Worm (Caenorhabditis elegans): ENCODE data around the gene Y49E10.25.
A peak's percentile ranks its signal among the peaks of the same experiment; 100 is the strongest.

Gene Y49E10.25

DNA sequence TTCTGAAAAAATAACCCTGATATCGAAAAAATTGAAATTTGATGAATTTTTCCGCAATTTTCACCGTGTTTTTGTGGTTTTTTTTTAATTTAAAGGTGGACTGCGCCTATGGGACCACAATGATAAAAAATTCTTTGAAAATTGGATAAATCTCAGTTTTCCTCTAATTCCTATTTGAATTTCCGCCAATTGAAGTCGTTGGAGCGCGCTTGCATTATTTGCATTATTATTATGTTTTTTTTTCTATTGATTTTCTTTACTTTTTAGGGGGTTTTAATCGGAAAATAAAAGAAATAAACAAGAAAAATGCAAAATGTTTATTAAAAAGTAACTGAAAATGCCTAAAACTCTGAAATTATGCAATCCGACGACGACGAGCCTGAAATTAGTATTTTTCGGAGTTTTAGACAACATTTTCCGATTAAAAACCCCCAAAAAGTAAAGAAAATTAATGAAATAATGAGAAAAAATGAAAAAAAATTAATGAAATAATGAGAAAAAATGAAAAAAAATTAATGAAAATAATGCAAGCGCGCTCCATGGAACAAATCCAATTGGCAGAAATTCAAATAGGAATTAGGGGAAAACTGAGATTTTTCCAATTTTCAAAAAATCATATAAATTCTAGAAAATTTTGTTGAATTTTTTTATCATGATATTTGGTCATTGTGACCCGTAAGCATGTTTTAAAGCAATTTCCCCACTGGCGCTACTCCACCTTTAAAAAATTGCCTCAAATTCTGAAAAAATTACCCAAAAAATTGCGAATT, 36.0 kb downstream of the Y49E10.25 start:
- TF ChIP-seq nhr-23 (tag; optimal IDR thresholded peaks at IDR 0.05): no peak
- peak; percentile 25 for TF ChIP-seq gmeb-1 (tag; optimal IDR thresholded peaks at IDR 0.05)
- TF ChIP-seq sma-9 (GFP tag; optimal IDR thresholded peaks at IDR 0.05): no peak
- TF ChIP-seq sma-9 (tag; optimal IDR thresholded peaks at IDR 0.05): no peak
- TF ChIP-seq ztf-4 (tag; optimal IDR thresholded peaks at IDR 0.05): peak; percentile 81

DNA sequence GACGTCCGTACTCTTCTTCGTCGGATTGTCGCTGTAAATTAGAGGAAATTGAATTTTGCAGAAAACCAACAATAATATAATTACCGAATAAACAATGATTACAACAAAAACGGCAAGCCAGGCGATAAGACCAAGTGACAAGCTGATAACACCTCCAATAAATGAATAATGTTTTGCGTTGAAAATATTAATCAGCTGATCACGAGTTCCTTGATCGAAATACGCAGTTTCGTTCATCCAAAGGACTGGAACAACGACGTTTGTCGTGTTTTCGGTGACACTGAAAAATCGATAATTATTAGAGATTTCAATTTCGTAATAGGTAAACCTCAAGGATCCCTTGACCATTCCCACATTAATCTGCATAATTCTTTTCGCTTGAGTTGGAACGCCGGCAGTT, 38.1 kb downstream of the Y49E10.25 start:
- TF ChIP-seq sma-3 (GFP tag; optimal IDR thresholded peaks at IDR 0.05) (no peak), alr-1 (tag; optimal IDR thresholded peaks at IDR 0.05) (no peak), fos-1 (tag; optimal IDR thresholded peaks at IDR 0.05) (peak; percentile 65), zag-1 (tag; optimal IDR thresholded peaks at IDR 0.05) (no peak)

DNA sequence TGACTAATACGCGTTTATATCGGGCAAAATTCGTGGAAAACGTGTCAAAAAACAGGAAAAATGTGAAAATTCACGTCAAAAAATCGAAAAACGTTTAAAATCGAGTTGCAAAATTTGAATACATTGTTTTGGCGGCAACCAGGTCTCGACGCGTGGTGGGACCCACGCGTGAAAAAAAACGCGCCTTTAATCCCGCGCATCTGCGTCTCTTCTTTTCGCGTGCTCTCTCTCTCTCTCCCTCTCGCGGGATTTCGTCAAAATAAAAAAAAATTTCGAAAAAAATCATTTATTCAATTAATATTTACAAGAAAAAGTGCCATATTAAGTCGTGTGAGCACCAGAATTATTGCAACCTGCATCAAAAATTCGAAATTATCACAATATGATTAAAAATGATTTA, 38.6 kb downstream of the Y49E10.25 start, which contains the start of gene ani-1:
ani-1 (minus strand) TSS at position 61 of the 400 bp plus-strand sequence.
- TF ChIP-seq lsy-2 (tag; optimal IDR thresholded peaks at IDR 0.05): peak; percentile 45 to 85
- no peak for TF ChIP-seq ceh-16 (tag; optimal IDR thresholded peaks at IDR 0.05)
- TF ChIP-seq gmeb-1 (tag; optimal IDR thresholded peaks at IDR 0.05): peak; percentile 79
- TF ChIP-seq ZK546.5 (tag; optimal IDR thresholded peaks at IDR 0.05): no peak
- no peak for TF ChIP-seq ztf-4 (tag; optimal IDR thresholded peaks at IDR 0.05)
- TF ChIP-seq lin-13 (GFP tag; optimal IDR thresholded peaks at IDR 0.05): peak; percentile 82
- TF ChIP-seq dmd-4 (tag; optimal IDR thresholded peaks at IDR 0.05): no peak
- peak; percentile 34 for TF ChIP-seq sma-9 (GFP tag; optimal IDR thresholded peaks at IDR 0.05)
- TF ChIP-seq sma-9 (tag; optimal IDR thresholded peaks at IDR 0.05): no peak
- TF ChIP-seq nhr-77 (tag; optimal IDR thresholded peaks at IDR 0.05): no peak
- no peak for TF ChIP-seq Y55F3AM.14 (GFP tag; optimal IDR thresholded peaks at IDR 0.05)
- no peak for TF ChIP-seq elt-3 (tag; optimal IDR thresholded peaks at IDR 0.05)
- TF ChIP-seq sma-3 (GFP tag; optimal IDR thresholded peaks at IDR 0.05): peak; percentile 75
- TF ChIP-seq crh-2 (tag; optimal IDR thresholded peaks at IDR 0.05): peak; percentile 53
- TF ChIP-seq snpc-4 (tag; optimal IDR thresholded peaks at IDR 0.05): peak; percentile 37
- TF ChIP-seq unc-55 (GFP tag; optimal IDR thresholded peaks at IDR 0.05): peak; percentile 88
- peak; percentile 60 for TF ChIP-seq nhr-129 (tag; optimal IDR thresholded peaks at IDR 0.05)
- TF ChIP-seq ztf-11 (tag; optimal IDR thresholded peaks at IDR 0.05): no peak
- peak; percentile 46 for TF ChIP-seq lin-11 (tag; optimal IDR thresholded peaks at IDR 0.05)
- peak; percentile 43 for TF ChIP-seq F13H6.1 (tag; optimal IDR thresholded peaks at IDR 0.05)
- peak; percentile 70 for TF ChIP-seq C34F6.9 (tag; optimal IDR thresholded peaks at IDR 0.05)
- TF ChIP-seq aly-2 (tag; optimal IDR thresholded peaks at IDR 0.05): no peak
- TF ChIP-seq mab-5 (tag; optimal IDR thresholded peaks at IDR 0.05): peak; percentile 45
- no peak for TF ChIP-seq nhr-6 (tag; optimal IDR thresholded peaks at IDR 0.05)
- TF ChIP-seq nhr-10 (tag; optimal IDR thresholded peaks at IDR 0.05): no peak
- TF ChIP-seq nhr-25 (tag; optimal IDR thresholded peaks at IDR 0.05): peak; percentile 67
- no peak for TF ChIP-seq fos-1 (tag; optimal IDR thresholded peaks at IDR 0.05)
- no peak for TF ChIP-seq skn-1 (tag; optimal IDR thresholded peaks at IDR 0.05)
- peak; percentile 50 for TF ChIP-seq blmp-1 (tag; optimal IDR thresholded peaks at IDR 0.05; ENCODE audit: insufficient read depth)
- peak; percentile 27 for TF ChIP-seq nhr-21 (tag; optimal IDR thresholded peaks at IDR 0.05)
- TF ChIP-seq R02D3.7 (tag; optimal IDR thresholded peaks at IDR 0.05): no peak

DNA sequence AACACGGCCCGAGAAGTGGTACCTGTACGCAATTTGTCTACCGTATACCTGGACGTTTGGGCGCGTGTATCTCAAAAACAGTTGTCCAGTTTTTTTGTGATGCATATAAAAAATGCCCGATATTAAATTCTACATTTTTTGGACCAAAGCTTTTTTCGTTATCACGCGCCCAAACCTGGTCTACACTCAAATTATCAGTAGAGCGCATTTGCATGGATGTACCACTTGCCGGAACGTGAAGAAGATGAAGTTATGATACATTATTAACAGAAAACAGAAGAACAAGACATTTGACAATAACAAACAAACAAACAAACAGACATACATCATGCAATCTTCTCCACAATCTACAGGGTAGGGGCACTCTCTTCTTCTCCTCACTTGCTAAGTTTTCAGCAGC, 44.3 kb downstream of the Y49E10.25 start:
- peak in 1 of 2 experiments; percentile 18 for TF ChIP-seq lsy-2 (tag; optimal IDR thresholded peaks at IDR 0.05)

DNA sequence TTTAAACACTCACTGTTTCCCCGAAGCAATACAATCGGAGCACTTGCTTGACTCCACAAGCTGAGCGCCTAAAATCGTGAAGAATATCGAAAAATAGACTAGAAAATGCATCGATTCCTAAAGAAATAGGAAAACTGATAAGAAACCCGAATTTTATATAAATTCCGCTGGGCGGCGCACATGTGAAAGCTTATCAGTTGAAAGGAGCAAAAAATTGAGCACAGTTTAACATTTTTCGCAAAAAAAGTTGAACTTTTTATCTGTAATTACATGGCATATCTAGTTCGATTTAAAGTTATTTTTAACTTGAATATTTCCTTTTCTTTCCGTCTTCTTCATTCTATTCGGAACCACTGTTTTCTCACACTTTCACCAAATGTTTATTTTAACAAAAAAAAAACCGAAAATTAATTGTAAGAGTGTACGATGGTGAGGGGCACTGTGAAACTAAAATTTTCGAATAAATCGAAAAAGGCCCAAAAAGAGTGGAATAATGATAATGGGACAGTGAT, 45.8 kb downstream of the Y49E10.25 start, which contains the start of gene Y49E10.18:
Y49E10.18 (minus strand) TSS at position 116 of the 512 bp plus-strand sequence.
- TF ChIP-seq nhr-23 (tag; optimal IDR thresholded peaks at IDR 0.05) (no peak), fos-1 (tag; optimal IDR thresholded peaks at IDR 0.05) (peak; percentile 61), sma-9 (GFP tag; optimal IDR thresholded peaks at IDR 0.05) (peak; percentile 66), sma-9 (tag; optimal IDR thresholded peaks at IDR 0.05) (no peak), nhr-77 (tag; optimal IDR thresholded peaks at IDR 0.05) (no peak)

Measured in whole organism, L2 larva.